Fruit fly (Drosophila melanogaster): ENCODE measurements around the gene sens-2.

sens-2 gene

dm6 chr2L:6787029-6787972 lies 34.4 kb upstream of the sens-2 start (continued):
- peak; percentile 70 for TF ChIP-seq ab (GFP tag; optimal IDR thresholded peaks at IDR 0.05)
- peak; percentile 80 for TF ChIP-seq salm (tag; optimal IDR thresholded peaks at IDR 0.05)
- TF ChIP-seq CG2712 (tag; optimal IDR thresholded peaks at IDR 0.05): peak; percentile 95
- peak; percentile 89 for TF ChIP-seq CG7357 (GFP tag; IDR thresholded peaks at IDR 0.05)
- peak; percentile 79 for TF ChIP-seq CG4730 (GFP tag; IDR thresholded peaks at IDR 0.05)
- no peak for TF ChIP-seq CG15479 (GFP tag; optimal IDR thresholded peaks at IDR 0.05)
- peak; percentile 89 for TF ChIP-seq pros (GFP tag; optimal IDR thresholded peaks at IDR 0.05)
- TF ChIP-seq cwo (GFP tag; optimal IDR thresholded peaks at IDR 0.05): peak; percentile 96
- peak; percentile 85 for TF ChIP-seq CG11456 (GFP tag; IDR thresholded peaks at IDR 0.05)
- peak; percentile 82 for TF ChIP-seq Xrp1 (GFP tag; IDR thresholded peaks at IDR 0.05)
- TF ChIP-seq CG32532 (GFP tag; IDR thresholded peaks at IDR 0.05): peak; percentile 86
- TF ChIP-seq Nf-YC (tag; optimal IDR thresholded peaks at IDR 0.05): peak; percentile 89
- TF ChIP-seq tio (GFP tag; optimal IDR thresholded peaks at IDR 0.05): peak; percentile 98
- peak; percentile 6; the same call in 1 of the 2 replicates for TF ChIP-seq CG42726 (GFP tag; IDR thresholded peaks at IDR 0.05; ENCODE audit: partially characterized antibody)
- TF ChIP-seq BtbVII (GFP tag; optimal IDR thresholded peaks at IDR 0.05): peak; percentile 95
- TF ChIP-seq MBD-R2 (GFP tag; IDR thresholded peaks at IDR 0.05): peak; percentile 39; the same call in 1 of the 2 replicates
- peak; percentile 97 for TF ChIP-seq Hsf (GFP tag; optimal IDR thresholded peaks at IDR 0.05)
- no peak for TF ChIP-seq bigmax (GFP tag; optimal IDR thresholded peaks at IDR 0.05)
- peak; percentile 61 for TF ChIP-seq CG15073 (GFP tag; optimal IDR thresholded peaks at IDR 0.05)
- peak; percentile 94 for TF ChIP-seq CG17829 (tag; optimal IDR thresholded peaks at IDR 0.05)
- TF ChIP-seq cg (GFP tag; optimal IDR thresholded peaks at IDR 0.05): peak; percentile 93
- TF ChIP-seq klu (GFP tag; IDR thresholded peaks at IDR 0.05): peak; percentile 93
- peak; percentile 90 for TF ChIP-seq CG17359 (tag; optimal IDR thresholded peaks at IDR 0.05)
- TF ChIP-seq CG14710 (tag; optimal IDR thresholded peaks at IDR 0.05): peak; percentile 96
- TF ChIP-seq GATAe (GFP tag; conservative IDR thresholded peaks at IDR 0.05): peak; percentile 81
- peak; percentile 78 for TF ChIP-seq sd (tag; optimal IDR thresholded peaks at IDR 0.05)
- TF ChIP-seq CG7372 (GFP tag; IDR thresholded peaks at IDR 0.05): peak; percentile 92
- TF ChIP-seq CG15601 (tag; optimal IDR thresholded peaks at IDR 0.05): peak; percentile 92
- TF ChIP-seq Pdp1 (GFP tag; optimal IDR thresholded peaks at IDR 0.05): peak; percentile 90 to 97
- TF ChIP-seq usp (GFP tag; optimal IDR thresholded peaks at IDR 0.05): no peak
- TF ChIP-seq grau (tag; optimal IDR thresholded peaks at IDR 0.05): peak; percentile 96
- TF ChIP-seq dimm (GFP tag; IDR thresholded peaks at IDR 0.05): peak; percentile 65; the same call in 1 of the 2 replicates
- TF ChIP-seq MTF-1 (GFP tag; optimal IDR thresholded peaks at IDR 0.05; ENCODE audit: borderline replicate concordance): peak; percentile 43
- peak; percentile 93 for TF ChIP-seq Max (GFP tag; optimal IDR thresholded peaks at IDR 0.05)
- TF ChIP-seq CG32772 (GFP tag; IDR thresholded peaks at IDR 0.05): peak; percentile 86
- TF ChIP-seq her (GFP tag; optimal IDR thresholded peaks at IDR 0.05): peak; percentile 94
- peak; percentile 92 for TF ChIP-seq CG8388 (GFP tag; optimal IDR thresholded peaks at IDR 0.05)
- TF ChIP-seq lilli (GFP tag; optimal IDR thresholded peaks at IDR 0.05): peak; percentile 95
- TF ChIP-seq tup (GFP tag; optimal IDR thresholded peaks at IDR 0.05): peak; percentile 60
- TF ChIP-seq grn (GFP tag; optimal IDR thresholded peaks at IDR 0.05): peak; percentile 89
- TF ChIP-seq ro (GFP tag; IDR thresholded peaks at IDR 0.05): peak; percentile 78; the same call in 1 of the 2 replicates
- TF ChIP-seq Deaf1 (tag; optimal IDR thresholded peaks at IDR 0.05): peak; percentile 75
- peak; percentile 83 for TF ChIP-seq gsb (GFP tag; IDR thresholded peaks at IDR 0.05)
- TF ChIP-seq CG6765 (GFP tag; optimal IDR thresholded peaks at IDR 0.05): peak; percentile 95
- peak; percentile 89 for TF ChIP-seq CG4282 (GFP tag; optimal IDR thresholded peaks at IDR 0.05)
- TF ChIP-seq D19B (GFP tag; optimal IDR thresholded peaks at IDR 0.05): peak; percentile 89
- peak; percentile 91 for TF ChIP-seq HmgZ (tag; optimal IDR thresholded peaks at IDR 0.05)
- peak; percentile 78 for TF ChIP-seq H2.0 (GFP tag; IDR thresholded peaks at IDR 0.05)

Data from whole organism, embryonic.